2 fruit fly cellular contexts compared by ENCODE assay signal in genomic region chr3R:13843611-13844010, dm6.
TF ChIP-seq lines count a peak whose summit lies in the region.

No protein-coding gene starts in this region.

TF ChIP-seq in whole organism, embryonic, 481 proteins besides CTCF, POLR2A, EP300 and RAD21 (continued from another document):
- no peak for TF ChIP-seq trem (tag; optimal IDR thresholded peaks at IDR 0.05; lab: Kevin White, UChicago)
- no peak for TF ChIP-seq Hey (tag; optimal IDR thresholded peaks at IDR 0.05; lab: Kevin White, UChicago)
- peak; percentile 15 for TF ChIP-seq Blimp-1 (GFP tag; optimal IDR thresholded peaks at IDR 0.05; lab: Kevin White, UChicago)
- TF ChIP-seq CG6689 (GFP tag; IDR thresholded peaks at IDR 0.05; lab: Robert Waterston, UW) = peak; percentile 22; the same call in 1 of the 2 replicates
- no peak for TF ChIP-seq eyg (GFP tag; optimal IDR thresholded peaks at IDR 0.05; lab: Kevin White, UChicago)

TF ChIP-seq in whole organism, prepupa, 60 proteins besides CTCF, POLR2A, EP300 and RAD21 (continued from another document):
- TF ChIP-seq CG8632 (GFP tag; optimal IDR thresholded peaks at IDR 0.05; lab: Kevin White, UChicago) (peak; percentile 10), CG4318 (GFP tag; optimal IDR thresholded peaks at IDR 0.05; lab: Kevin White, UChicago) (peak; percentile 4), fd59A (GFP tag; optimal IDR thresholded peaks at IDR 0.05; lab: Kevin White, UChicago) (no peak), spab (GFP tag; optimal IDR thresholded peaks at IDR 0.05; lab: Kevin White, UChicago) (peak; percentile 26), Lpt (GFP tag; optimal IDR thresholded peaks at IDR 0.05; lab: Kevin White, UChicago) (peak; percentile 28), fd85E (GFP tag; optimal IDR thresholded peaks at IDR 0.05; lab: Kevin White, UChicago) (no peak), Hr38 (GFP tag; optimal IDR thresholded peaks at IDR 0.05; lab: Kevin White, UChicago) (no peak), CG8119 (GFP tag; IDR thresholded peaks at IDR 0.05; lab: Robert Waterston, UW) (peak; percentile 65), Blimp-1 (GFP tag; optimal IDR thresholded peaks at IDR 0.05; lab: Kevin White, UChicago) (no peak), Ets96B (tag; optimal IDR thresholded peaks at IDR 0.05; lab: Kevin White, UChicago) (peak; percentile 49), CG6792 (GFP tag; optimal IDR thresholded peaks at IDR 0.05; lab: Kevin White, UChicago) (peak; percentile 21), Gug (GFP tag; IDR thresholded peaks at IDR 0.05; lab: Robert Waterston, UW) (0 out of 2 replicates have a peak, but pooled peaks have one; percentile 41), salr (GFP tag; optimal IDR thresholded peaks at IDR 0.05; lab: Kevin White, UChicago) (peak in 1 of 2 experiments; percentile 26), CG6276 (GFP tag; optimal IDR thresholded peaks at IDR 0.05; lab: Kevin White, UChicago) (no peak), CG32006 (GFP tag; optimal IDR thresholded peaks at IDR 0.05; lab: Kevin White, UChicago) (peak; percentile 58), CG15336 (GFP tag; IDR thresholded peaks at IDR 0.05; lab: Robert Waterston, UW) (peak; percentile 82), CG34406 (GFP tag; optimal IDR thresholded peaks at IDR 0.05; lab: Kevin White, UChicago) (peak; percentile 23), CG16779 (tag; optimal IDR thresholded peaks at IDR 0.05; lab: Kevin White, UChicago) (no peak), CG3919 (GFP tag; optimal IDR thresholded peaks at IDR 0.05; lab: Kevin White, UChicago) (peak; percentile 62), esn (GFP tag; optimal IDR thresholded peaks at IDR 0.05; lab: Kevin White, UChicago) (peak; percentile 55), pdm3 (GFP tag; optimal IDR thresholded peaks at IDR 0.05; lab: Kevin White, UChicago) (peak; percentile 29), CG8319 (GFP tag; optimal IDR thresholded peaks at IDR 0.05; lab: Kevin White, UChicago) (no peak), OdsH (GFP tag; optimal IDR thresholded peaks at IDR 0.05; lab: Kevin White, UChicago) (peak; percentile 47), lz (GFP tag; optimal IDR thresholded peaks at IDR 0.05; lab: Kevin White, UChicago) (peak; percentile 4), CG6808 (GFP tag; optimal IDR thresholded peaks at IDR 0.05; lab: Kevin White, UChicago) (peak; percentile 17), Hr39 (GFP tag; optimal IDR thresholded peaks at IDR 0.05; lab: Kevin White, UChicago) (no peak), net (GFP tag; optimal IDR thresholded peaks at IDR 0.05; lab: Kevin White, UChicago) (peak; percentile 42), dac (GFP tag; optimal IDR thresholded peaks at IDR 0.05; lab: Kevin White, UChicago) (no peak), CG7368 (GFP tag; optimal IDR thresholded peaks at IDR 0.05; lab: Kevin White, UChicago) (no peak), CG11902 (GFP tag; optimal IDR thresholded peaks at IDR 0.05; lab: Kevin White, UChicago) (no peak), CG1621 (tag; optimal IDR thresholded peaks at IDR 0.05; lab: Kevin White, UChicago) (no peak), CG10631 (GFP tag; optimal IDR thresholded peaks at IDR 0.05; lab: Kevin White, UChicago) (peak; percentile 39), vri (GFP tag; optimal IDR thresholded peaks at IDR 0.05; lab: Kevin White, UChicago) (peak; percentile 38)
